Fruit fly (Drosophila melanogaster) whole organism, embryonic: ENCODE results near the gene Amacr.
A peak's percentile ranks its signal among the peaks of the same experiment; 100 is the strongest.

Source experiments
- CG10979 ChIP-seq: fragments of 200-800 bp; sonication (Bioruptor generic); optimal IDR thresholded peaks from 2 replicates; lab custom pipeline; 2018; ENCODE audit warnings: missing biosample characterization, mild to moderate bottlenecking, missing genetic modification characterization, moderate library complexity
- CG11560 ChIP-seq: fragments of 200-800 bp; sonication (Bioruptor generic); IDR thresholded peaks from 3 replicates; pipeline ENCODE4 v1.3.6; 2022; ENCODE audit warnings: missing biosample characterization, missing genetic modification characterization
- CG13123 ChIP-seq: fragments of 200-800 bp; sonication (Bioruptor generic); optimal IDR thresholded peaks from 2 replicates; lab custom pipeline; 2016; ENCODE audit warnings: missing biosample characterization, missing genetic modification characterization
- CG13287 ChIP-seq: fragments of 200-800 bp; sonication (Bioruptor generic); IDR thresholded peaks from 2 replicates; pipeline ENCODE4 v1.3.6; 2022; ENCODE audit warnings: missing biosample characterization, missing genetic modification characterization; ENCODE audit not compliant: partially characterized antibody
- CG13894 ChIP-seq: fragments of 200-800 bp; sonication (Bioruptor generic); optimal IDR thresholded peaks from 3 replicates; lab custom pipeline; 2018; ENCODE audit warnings: missing biosample characterization, mild to moderate bottlenecking, missing genetic modification characterization, moderate library complexity
- CG14014 ChIP-seq: fragments of 200-800 bp; sonication (Bioruptor generic); IDR thresholded peaks from 2 replicates; pipeline ENCODE4 v1.3.6; 2022; ENCODE audit warnings: missing biosample characterization, missing genetic modification characterization
- CG16779 ChIP-seq: fragments of 200-800 bp; sonication (Bioruptor generic); IDR thresholded peaks from 2 replicates; pipeline ENCODE4 v1.3.6; 2022; ENCODE audit warnings: missing biosample characterization, missing genetic modification characterization
- CG17385 ChIP-seq: fragments of 200-800 bp; sonication (Bioruptor generic); optimal IDR thresholded peaks from 3 replicates; lab custom pipeline; 2018; ENCODE audit warnings: missing biosample characterization, mild to moderate bottlenecking, missing genetic modification characterization
- CG17912 ChIP-seq: fragments of 200-800 bp; sonication (Bioruptor generic); optimal IDR thresholded peaks from 2 replicates; lab custom pipeline; 2018; ENCODE audit warnings: missing biosample characterization, mild to moderate bottlenecking, missing genetic modification characterization
- CG30403 ChIP-seq: fragments of 200-800 bp; sonication (Bioruptor generic); optimal IDR thresholded peaks from 3 replicates; lab custom pipeline; 2016; ENCODE audit warnings: missing biosample characterization, missing genetic modification characterization
- CG3065 ChIP-seq: fragments of 200-800 bp; sonication (Bioruptor generic); optimal IDR thresholded peaks from 2 replicates; lab custom pipeline; 2016; ENCODE audit warnings: missing biosample characterization, missing genetic modification characterization
- CG31224 ChIP-seq: fragments of 200-800 bp; sonication (Bioruptor generic); IDR thresholded peaks from 2 replicates; pipeline ENCODE4 v1.3.6; 2022; ENCODE audit warnings: missing biosample characterization, missing genetic modification characterization
- CG31441 ChIP-seq: fragments of 200-800 bp; sonication (Bioruptor generic); IDR thresholded peaks from 2 replicates; pipeline ENCODE4 v1.3.6; 2022; ENCODE audit warnings: missing biosample characterization, missing genetic modification characterization
- CG33213 ChIP-seq: fragments of 200-800 bp; sonication (Bioruptor generic); optimal IDR thresholded peaks from 3 replicates; lab custom pipeline; 2016; ENCODE audit warnings: missing biosample characterization, missing genetic modification characterization
- CG3726 ChIP-seq: fragments of 200-800 bp; sonication (Bioruptor generic); IDR thresholded peaks from 3 replicates; pipeline ENCODE4, ENCODE4 v1.3.6; 2022; ENCODE audit warnings: missing biosample characterization, missing genetic modification characterization
- CG6254 ChIP-seq: fragments of 200-800 bp; sonication (Bioruptor generic); optimal IDR thresholded peaks from 3 replicates; lab custom pipeline; 2017; ENCODE audit warnings: mild to moderate bottlenecking, missing biosample characterization, missing genetic modification reagents, missing genetic modification characterization
- CG6272 ChIP-seq: fragments of 200-800 bp; sonication (Bioruptor generic); IDR thresholded peaks from 2 replicates; pipeline ENCODE4 v1.3.6; 2022; ENCODE audit warnings: missing biosample characterization, missing genetic modification characterization
- CG8089 ChIP-seq: fragments of 200-800 bp; sonication (Bioruptor generic); optimal IDR thresholded peaks from 3 replicates; lab custom pipeline; 2016; ENCODE audit warnings: missing biosample characterization, missing genetic modification characterization
- CG8281 ChIP-seq: fragments of 200-800 bp; sonication (Bioruptor generic); optimal IDR thresholded peaks from 2 replicates; lab custom pipeline; 2018; ENCODE audit warnings: missing biosample characterization, mild to moderate bottlenecking, missing genetic modification characterization, moderate library complexity
- CG8388 ChIP-seq: fragments of 200-800 bp; sonication (Bioruptor generic); optimal IDR thresholded peaks from 2 replicates; lab custom pipeline; 2019; ENCODE audit warnings: missing biosample characterization, mild to moderate bottlenecking, missing genetic modification characterization, moderate library complexity
- CG9797 ChIP-seq: fragments of 200-800 bp; sonication (Bioruptor generic); optimal IDR thresholded peaks from 3 replicates; lab custom pipeline; 2018; ENCODE audit warnings: missing biosample characterization, mild to moderate bottlenecking, missing genetic modification characterization
- Chrac-16 ChIP-seq: fragments of 200-800 bp; sonication (Bioruptor generic); optimal IDR thresholded peaks from 3 replicates; lab custom pipeline; 2016; ENCODE audit warnings: missing biosample characterization, missing genetic modification characterization
- Dp ChIP-seq: fragments of 200-800 bp; sonication (Bioruptor generic); optimal IDR thresholded peaks from 2 replicates; lab custom pipeline; 2018; ENCODE audit warnings: missing biosample characterization, mild to moderate bottlenecking, missing genetic modification characterization, moderate library complexity
- Drgx ChIP-seq: fragments of 200-800 bp; sonication (Bioruptor generic); IDR thresholded peaks from 2 replicates; pipeline ENCODE4 v1.3.6; 2022; ENCODE audit warnings: missing biosample characterization, missing genetic modification characterization
- E2f2 ChIP-seq: fragments of 200-800 bp; sonication (Bioruptor generic); IDR thresholded peaks from 2 replicates; pipeline ENCODE4 v1.3.6; 2022; ENCODE audit warnings: missing biosample characterization, missing genetic modification characterization
- Lim3 ChIP-seq: fragments of 200-800 bp; sonication (Bioruptor generic); IDR thresholded peaks from 2 replicates; pipeline ENCODE4 v1.3.6; 2022; ENCODE audit warnings: missing biosample characterization, missing genetic modification characterization
- Meics ChIP-seq: fragments of 200-800 bp; sonication (Bioruptor generic); optimal IDR thresholded peaks from 2 replicates; lab custom pipeline; 2017; ENCODE audit warnings: missing biosample characterization, mild to moderate bottlenecking, missing genetic modification characterization
- Ravus ChIP-seq: fragments of 200-800 bp; sonication (Bioruptor generic); IDR thresholded peaks from 2 replicates; pipeline ENCODE4 v1.3.6; 2022; ENCODE audit warnings: missing biosample characterization, missing genetic modification characterization
- Sox102F ChIP-seq: fragments of 200-800 bp; sonication (Bioruptor generic); optimal IDR thresholded peaks from 2 replicates; lab custom pipeline; 2018; ENCODE audit warnings: missing biosample characterization, mild to moderate bottlenecking, missing genetic modification characterization, moderate library complexity
- Sry-δ ChIP-seq: fragments of 200-800 bp; sonication (Bioruptor generic); optimal IDR thresholded peaks from 2 replicates; lab custom pipeline; 2016; ENCODE audit warnings: missing biosample characterization, missing genetic modification characterization
- Usf ChIP-seq: fragments of 200-800 bp; sonication (Bioruptor generic); optimal IDR thresholded peaks from 2 replicates; lab custom pipeline; 2017; ENCODE audit warnings: missing genotype, missing biosample characterization, missing genetic modification characterization
- amos ChIP-seq: fragments of 200-800 bp; sonication (Bioruptor generic); IDR thresholded peaks from 2 replicates; pipeline ENCODE4 v1.3.6; 2022; ENCODE audit warnings: missing biosample characterization, missing genetic modification characterization; ENCODE audit not compliant: partially characterized antibody
- bab2 ChIP-seq: fragments of 200-800 bp; sonication (Bioruptor generic); optimal IDR thresholded peaks from 2 replicates; lab custom pipeline; 2016; ENCODE audit warnings: missing biosample characterization, missing genetic modification characterization
- br ChIP-seq: fragments of >200 bp; optimal IDR thresholded peaks from 2 replicates; lab custom pipeline; 2017
- btn ChIP-seq: fragments of 200-800 bp; sonication (Bioruptor generic); optimal IDR thresholded peaks from 2 replicates; lab custom pipeline; 2016; ENCODE audit warnings: missing biosample characterization, missing genetic modification characterization
- caup ChIP-seq: fragments of 200-800 bp; sonication (Bioruptor generic); optimal IDR thresholded peaks from 3 replicates; lab custom pipeline; 2017; ENCODE audit warnings: missing biosample characterization, mild to moderate bottlenecking, missing genetic modification characterization, moderate library complexity; ENCODE audit not compliant: severe bottlenecking
- chn ChIP-seq: fragments of 200-800 bp; sonication (Bioruptor generic); optimal IDR thresholded peaks from 2 replicates; lab custom pipeline; 2016; ENCODE audit warnings: missing biosample characterization, missing genetic modification characterization
- gem ChIP-seq: fragments of 200-800 bp; sonication (Bioruptor generic); optimal IDR thresholded peaks from 2 replicates; lab custom pipeline; 2019; ENCODE audit warnings: missing biosample characterization, mild to moderate bottlenecking, missing genetic modification characterization, moderate library complexity
- hth ChIP-seq: fragments of >200 bp; optimal IDR thresholded peaks from 2 replicates; lab custom pipeline; 2017; ENCODE audit warnings: inconsistent platforms
- lola ChIP-seq, 3 experiments: fragments of >200 bp in 2 of 3; fragments of 200-800 bp in 1 of 3; sonication (Bioruptor generic) in 1 of 3; optimal IDR thresholded peaks; 2 replicates each; lab custom pipeline; 2017 to 2019; ENCODE audit warnings: missing biosample characterization in 3 of 3, missing genetic modification characterization in 3 of 3, mild to moderate bottlenecking in 1 of 3, moderate library complexity in 1 of 3
- lov ChIP-seq, 2 experiments: fragments of 200-800 bp in 1 of 2; fragments of >200 bp in 1 of 2; sonication (Bioruptor generic) in 1 of 2; IDR thresholded peaks in 1 of 2; optimal IDR thresholded peaks in 1 of 2; 2 replicates in 1 of 2; 3 replicates in 1 of 2; pipeline versions ENCODE4 v1.3.6 to Lab custom; 2017 to 2022; ENCODE audit warnings: missing biosample characterization in 1 of 2, missing genetic modification characterization in 1 of 2
- pan ChIP-seq, 4 experiments: fragments of >200 bp in 3 of 4; fragments of 200-800 bp in 1 of 4; sonication (Bioruptor generic) in 1 of 4; optimal IDR thresholded peaks in 3 of 4; IDR thresholded peaks in 1 of 4; 2 replicates each; pipeline versions ENCODE4 v1.3.6 to Lab custom; 2017 to 2022; ENCODE audit warnings: missing biosample characterization in 2 of 4, missing genetic modification characterization in 2 of 4, mixed read lengths in 1 of 4
- pita ChIP-seq: fragments of 200-800 bp; sonication (Bioruptor generic); optimal IDR thresholded peaks from 2 replicates; lab custom pipeline; 2017; ENCODE audit warnings: missing biosample characterization, mild to moderate bottlenecking, missing genetic modification characterization
- sc ChIP-seq, 3 experiments: fragments of >200 bp in 2 of 3; fragments of 200-800 bp in 1 of 3; sonication (Bioruptor generic) in 1 of 3; optimal IDR thresholded peaks; 2 replicates in 2 of 3; 3 replicates in 1 of 3; lab custom pipeline; 2017; ENCODE audit warnings: mild to moderate bottlenecking in 1 of 3, missing biosample characterization in 1 of 3, missing genetic modification characterization in 1 of 3, missing genetic modification reagents in 1 of 3
- slbo ChIP-seq: fragments of 200-800 bp; sonication (Bioruptor generic); IDR thresholded peaks from 2 replicates; pipeline ENCODE4 v1.3.6; 2022; ENCODE audit warnings: missing biosample characterization, missing genetic modification characterization
- ttk ChIP-seq: fragments of 200-800 bp; sonication (Bioruptor generic); IDR thresholded peaks from 2 replicates; pipeline ENCODE4 v2.1.2; 2022; ENCODE audit warnings: missing biosample characterization, missing genetic modification characterization
- wek ChIP-seq: fragments of 200-800 bp; sonication (Bioruptor generic); optimal IDR thresholded peaks from 3 replicates; lab custom pipeline; 2018; ENCODE audit warnings: missing biosample characterization, mild to moderate bottlenecking, missing genetic modification characterization, moderate library complexity
- zen ChIP-seq: fragments of 200-800 bp; sonication (Bioruptor generic); optimal IDR thresholded peaks from 3 replicates; lab custom pipeline; 2018; ENCODE audit warnings: missing biosample characterization, mild to moderate bottlenecking, missing genetic modification characterization, moderate library complexity

The Amacr gene

dm6 chr2L:20758847-20759465 is 6.8 kb upstream of the Amacr start (continued):
- no peak for TF ChIP-seq CG17912
- peak; percentile 44 for TF ChIP-seq CG8388 (GFP tag; lab: Kevin White, UChicago)
- no peak for TF ChIP-seq amos (GFP tag; lab: Robert Waterston, UW)
- TF ChIP-seq CG13123 (GFP tag; lab: Kevin White, UChicago): no peak
- no peak for TF ChIP-seq ttk (GFP tag; lab: Robert Waterston, UW)
- no peak for TF ChIP-seq Sry-δ
- TF ChIP-seq bab2 (GFP tag; lab: Kevin White, UChicago): peak; percentile 35
- peak; percentile 64; the same call in 1 of the 2 replicates for TF ChIP-seq CG31224 (GFP tag; lab: Robert Waterston, UW)
- TF ChIP-seq CG8089: no peak
- peak; percentile 40 for TF ChIP-seq CG33213
- TF ChIP-seq wek: no peak
- TF ChIP-seq E2f2 (GFP tag; lab: Robert Waterston, UW): peak; percentile 54
- no peak; the same call in 1 of the 2 replicates for TF ChIP-seq Ravus (GFP tag; lab: Robert Waterston, UW)
- TF ChIP-seq hth (lab: Kevin White, UChicago): no peak
- peak; percentile 61 for TF ChIP-seq CG6254 (GFP tag; lab: Kevin White, UChicago)
- TF ChIP-seq CG14014 (GFP tag; lab: Robert Waterston, UW): peak; percentile 84
- peak; percentile 1 for TF ChIP-seq btn (GFP tag; lab: Kevin White, UChicago)
- TF ChIP-seq caup (GFP tag; lab: Kevin White, UChicago): peak; percentile 71
- TF ChIP-seq pita (GFP tag; lab: Kevin White, UChicago): no peak
- peak; percentile 46 for TF ChIP-seq chn
- TF ChIP-seq CG8281 (tag; lab: Kevin White, UChicago): peak; percentile 28
- TF ChIP-seq CG13894: peak; percentile 71
- TF ChIP-seq gem (tag; lab: Kevin White, UChicago): peak; percentile 76
- no peak for TF ChIP-seq sc (optimal IDR thresholded peaks at IDR 0.05; lab: Kevin White, UChicago)
- TF ChIP-seq sc (GFP tag; optimal IDR thresholded peaks at IDR 0.05; lab: Kevin White, UChicago): no peak
- no peak for TF ChIP-seq Dp (GFP tag; lab: Kevin White, UChicago)
- no peak for TF ChIP-seq CG3065 (GFP tag; lab: Kevin White, UChicago)
- no peak for TF ChIP-seq pan (optimal IDR thresholded peaks at IDR 0.05; lab: Kevin White, UChicago)
- peak in 1 of 2 experiments; percentile 74 for TF ChIP-seq pan (GFP tag; optimal IDR thresholded peaks at IDR 0.05 in 1 of 2, IDR thresholded peaks at IDR 0.05 in 1 of 2)
- TF ChIP-seq br (lab: Kevin White, UChicago): no peak
- TF ChIP-seq CG30403: peak; percentile 66
- no peak for TF ChIP-seq CG13287 (GFP tag; lab: Robert Waterston, UW)
- TF ChIP-seq CG9797: no peak
- peak; percentile 59; the same call in 1 of the 3 replicates for TF ChIP-seq CG11560 (tag; lab: Robert Waterston, UW)
- TF ChIP-seq CG17385 (GFP tag; lab: Kevin White, UChicago): peak; percentile 48
- TF ChIP-seq lola (GFP tag; optimal IDR thresholded peaks at IDR 0.05; lab: Kevin White, UChicago): peak in 1 of 3 experiments; percentile 30
- TF ChIP-seq CG3726 (GFP tag; lab: Robert Waterston, UW): 0 out of 3 replicates have a peak, but pooled peaks have one; percentile 47
- TF ChIP-seq CG6272: no peak; the same call in 1 of the 2 replicates
- peak; percentile 50 for TF ChIP-seq zen
- TF ChIP-seq slbo (GFP tag; lab: Robert Waterston, UW): peak; percentile 88
- peak; percentile 62 for TF ChIP-seq CG16779 (GFP tag; lab: Robert Waterston, UW)
- peak; percentile 88 for TF ChIP-seq Meics
- no peak for TF ChIP-seq lov (optimal IDR thresholded peaks at IDR 0.05; lab: Kevin White, UChicago)
- no peak for TF ChIP-seq lov (GFP tag; IDR thresholded peaks at IDR 0.05; lab: Robert Waterston, UW)
- TF ChIP-seq Sox102F (GFP tag; lab: Kevin White, UChicago): peak; percentile 55
- TF ChIP-seq Lim3 (GFP tag; lab: Robert Waterston, UW): no peak
- TF ChIP-seq Usf (GFP tag; lab: Kevin White, UChicago): peak; percentile 2
- TF ChIP-seq CG10979 (tag; lab: Kevin White, UChicago): peak; percentile 68
- TF ChIP-seq Chrac-16 (GFP tag; lab: Kevin White, UChicago): peak; percentile 55
- peak; percentile 72 for TF ChIP-seq CG31441 (GFP tag; lab: Robert Waterston, UW)
- peak; percentile 86 for TF ChIP-seq Drgx
